Worm (Caenorhabditis elegans): ENCODE data around the gene vha-15.

vha-15 gene

DNA sequence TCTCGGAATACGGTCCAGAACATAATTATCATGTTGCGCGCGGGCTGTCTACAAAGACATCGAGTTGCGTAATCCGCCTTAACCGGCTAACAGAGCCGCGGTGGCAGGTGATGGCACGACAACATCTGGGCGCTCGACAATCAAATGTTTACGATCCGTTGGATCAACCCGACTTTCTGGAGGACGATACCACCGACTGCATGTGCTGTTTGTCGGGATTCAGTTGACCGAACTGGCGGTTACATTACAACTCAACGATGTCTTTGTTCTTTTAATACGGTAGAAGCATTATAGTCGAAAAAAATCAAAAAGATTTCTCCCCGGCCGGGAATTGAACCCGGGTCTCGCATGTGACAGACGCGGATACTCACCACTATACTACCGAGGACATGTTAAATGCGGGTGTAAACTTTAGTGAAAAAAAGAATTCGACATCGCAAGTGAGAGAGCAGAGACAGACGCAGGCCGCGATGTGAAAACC, 10.8 kb upstream of the vha-15 start:
- TF ChIP-seq aly-2 (tag; optimal IDR thresholded peaks at IDR 0.05) (no peak), nhr-76 (tag; optimal IDR thresholded peaks at IDR 0.05) (no peak), nhr-11 (tag; optimal IDR thresholded peaks at IDR 0.05) (no peak), ceh-16 (tag; optimal IDR thresholded peaks at IDR 0.05) (no peak), lsy-12 (tag; optimal IDR thresholded peaks at IDR 0.05) (peak; percentile 51), skn-1 (tag; optimal IDR thresholded peaks at IDR 0.05) (no peak), fkh-2 (tag; optimal IDR thresholded peaks at IDR 0.05) (no peak), snpc-4 (tag; optimal IDR thresholded peaks at IDR 0.05) (no peak), nhr-12 (tag; optimal IDR thresholded peaks at IDR 0.05) (no peak), nhr-77 (tag; optimal IDR thresholded peaks at IDR 0.05) (no peak), zag-1 (tag; optimal IDR thresholded peaks at IDR 0.05) (no peak), fos-1 (tag; optimal IDR thresholded peaks at IDR 0.05) (peak; percentile 7), egl-27 (tag; optimal IDR thresholded peaks at IDR 0.05) (no peak), eor-1 (tag; optimal IDR thresholded peaks at IDR 0.05) (no peak), tbx-2 (tag; optimal IDR thresholded peaks at IDR 0.05) (peak; percentile 54), egl-5 (tag; optimal IDR thresholded peaks at IDR 0.05) (no peak), ceh-82 (tag; optimal IDR thresholded peaks at IDR 0.05) (peak; percentile 16), pha-4 (tag; optimal IDR thresholded peaks at IDR 0.05) (peak; percentile 50), elt-1 (tag; optimal IDR thresholded peaks at IDR 0.05) (no peak), elt-3 (tag; optimal IDR thresholded peaks at IDR 0.05) (no peak), ama-1 (optimal IDR thresholded peaks at IDR 0.05) (peak; percentile 46), nhr-28 (tag; optimal IDR thresholded peaks at IDR 0.05) (no peak), lin-39 (tag; optimal IDR thresholded peaks at IDR 0.05) (peak; percentile 64), pqm-1 (tag; optimal IDR thresholded peaks at IDR 0.05) (no peak), nhr-67 (tag; optimal IDR thresholded peaks at IDR 0.05) (no peak), hmg-11 (tag; optimal IDR thresholded peaks at IDR 0.05) (peak; percentile 89), daf-12 (tag; optimal IDR thresholded peaks at IDR 0.05) (no peak), fkh-10 (GFP tag; optimal IDR thresholded peaks at IDR 0.05) (no peak), sea-2 (GFP tag; optimal IDR thresholded peaks at IDR 0.05) (no peak), nhr-25 (tag; optimal IDR thresholded peaks at IDR 0.05) (peak; percentile 35), unc-39 (tag; optimal IDR thresholded peaks at IDR 0.05) (no peak), nfya-1 (tag; optimal IDR thresholded peaks at IDR 0.05; ENCODE audit: insufficient read depth) (peak; percentile 64), jun-1 (tag; optimal IDR thresholded peaks at IDR 0.05) (peak; percentile 31), nhr-237 (tag; optimal IDR thresholded peaks at IDR 0.05) (no peak), ztf-11 (tag; optimal IDR thresholded peaks at IDR 0.05) (no peak), ZK546.5 (tag; optimal IDR thresholded peaks at IDR 0.05) (no peak), ztf-4 (tag; optimal IDR thresholded peaks at IDR 0.05) (no peak), lin-15B (tag; optimal IDR thresholded peaks at IDR 0.05) (peak; percentile 3), ceh-28 (tag; optimal IDR thresholded peaks at IDR 0.05) (no peak), unc-62 (GFP tag; optimal IDR thresholded peaks at IDR 0.05) (no peak), mdl-1 (tag; optimal IDR thresholded peaks at IDR 0.05) (no peak), R02D3.7 (tag; optimal IDR thresholded peaks at IDR 0.05) (no peak), nhr-23 (tag; optimal IDR thresholded peaks at IDR 0.05) (peak; percentile 36), ceh-9 (tag; optimal IDR thresholded peaks at IDR 0.05) (no peak), nhr-43 (tag; optimal IDR thresholded peaks at IDR 0.05; ENCODE audit: poor library complexity, severe bottlenecking) (peak; percentile 47), mml-1 (tag; optimal IDR thresholded peaks at IDR 0.05) (no peak), elt-2 (tag; optimal IDR thresholded peaks at IDR 0.05) (no peak)

Data from whole organism, L3 larva.